Worm (Caenorhabditis elegans) whole organism, L4 larva: ENCODE measurements around the gene frl-1.
A peak's percentile ranks its signal among the peaks of the same experiment; 100 is the strongest.

Experiments
- D1046.2 ChIP-seq: fragments of 200-800 bp; sonication (Bioruptor generic); IDR thresholded peaks from 2 replicates; pipeline ENCODE4 v1.3.6; 2022; ENCODE audit warnings: missing genetic modification characterization, missing compliant biosample characterization
- F49E8.2 ChIP-seq: sonication (generic microtip); optimal IDR thresholded peaks from 2 replicates; lab custom pipeline; 2016; ENCODE audit warnings: missing compliant biosample characterization, mild to moderate bottlenecking, missing genetic modification characterization, borderline replicate concordance
- T20F7.1 ChIP-seq: fragments of 200-800 bp; sonication (Bioruptor generic); optimal IDR thresholded peaks from 2 replicates; lab custom pipeline; 2018; ENCODE audit warnings: mild to moderate bottlenecking, missing genetic modification characterization, missing compliant biosample characterization
- Y105C5A.15 ChIP-seq: fragments of 200-800 bp; sonication (Bioruptor generic); IDR thresholded peaks from 2 replicates; pipeline ENCODE4 v1.3.6; 2022; ENCODE audit warnings: missing genetic modification characterization, missing compliant biosample characterization
- Y48G9A.11 ChIP-seq: fragments of 200-800 bp; sonication (Bioruptor generic); IDR thresholded peaks from 2 replicates; pipeline ENCODE4 v1.3.6; 2022; ENCODE audit warnings: missing genetic modification reagents, missing genetic modification characterization, missing compliant biosample characterization
- ZK337.2 ChIP-seq: fragments of 200-800 bp; sonication (Bioruptor generic); IDR thresholded peaks from 2 replicates; pipeline ENCODE4 v1.3.6; 2022; ENCODE audit warnings: missing genetic modification reagents, missing genetic modification characterization, missing compliant biosample characterization
- ZK546.5 ChIP-seq, 2 experiments: sonication (generic microtip); optimal IDR thresholded peaks; 2 replicates each; lab custom pipeline; 2017; ENCODE audit warnings: missing biosample characterization in 2 of 2, missing genetic modification characterization in 2 of 2
- aly-2 ChIP-seq: sonication (generic microtip); optimal IDR thresholded peaks from 2 replicates; lab custom pipeline; 2018; ENCODE audit warnings: missing biosample characterization, missing genetic modification characterization
- attf-4 ChIP-seq: sonication (generic microtip); optimal IDR thresholded peaks from 3 replicates; lab custom pipeline; 2017; ENCODE audit warnings: missing biosample characterization, missing genetic modification characterization
- ceh-28 ChIP-seq: fragments of 150-350 bp; optimal IDR thresholded peaks from 2 replicates; lab custom pipeline; 2014; ENCODE audit warnings: missing biosample characterization, missing genetic modification reagents, missing genetic modification characterization
- ctbp-1 ChIP-seq: fragments of 200-800 bp; sonication (Bioruptor generic); IDR thresholded peaks from 2 replicates; pipeline ENCODE4 v1.3.6; 2022; ENCODE audit warnings: missing genetic modification reagents, missing genetic modification characterization, missing compliant biosample characterization
- daf-12 ChIP-seq: fragments of 150-350 bp; optimal IDR thresholded peaks from 2 replicates; lab custom pipeline; 2014; ENCODE audit warnings: missing biosample characterization, missing genetic modification reagents, missing genetic modification characterization
- daf-19 ChIP-seq: fragments of 200-800 bp; sonication (Bioruptor generic); conservative IDR thresholded peaks from 2 replicates; pipeline ENCODE4 v1.3.6; 2022; ENCODE audit warnings: missing genetic modification characterization, missing compliant biosample characterization
- dmd-6 ChIP-seq: fragments of 200-800 bp; sonication (Bioruptor generic); IDR thresholded peaks from 2 replicates; pipeline ENCODE4 v1.3.6; 2022; ENCODE audit warnings: missing genetic modification reagents, missing genetic modification characterization, missing compliant biosample characterization
- dpl-1 ChIP-seq: fragments of 150-350 bp; optimal IDR thresholded peaks from 2 replicates; lab custom pipeline; 2014; ENCODE audit warnings: missing biosample characterization, missing genetic modification reagents, missing genetic modification characterization
- duxl-1 ChIP-seq: sonication (generic microtip); optimal IDR thresholded peaks from 2 replicates; lab custom pipeline; 2016; ENCODE audit warnings: mild to moderate bottlenecking, missing genetic modification characterization, moderate library complexity, missing compliant biosample characterization; ENCODE audit not compliant: poor library complexity
- dve-1 ChIP-seq: sonication (generic microtip); optimal IDR thresholded peaks from 2 replicates; lab custom pipeline; 2017; ENCODE audit warnings: antibody characterized with exemption, mild to moderate bottlenecking, missing genetic modification characterization, missing compliant biosample characterization; ENCODE audit not compliant: insufficient read depth
- egl-27 ChIP-seq: sonication (generic microtip); optimal IDR thresholded peaks from 3 replicates; lab custom pipeline; 2017; ENCODE audit warnings: missing biosample characterization, missing genetic modification reagents, missing genetic modification characterization
- hif-1 ChIP-seq, 2 experiments: sonication (generic microtip); optimal IDR thresholded peaks; 2 replicates each; lab custom pipeline; 2016 to 2017; ENCODE audit warnings: missing compliant biosample characterization in 2 of 2, missing genetic modification characterization in 2 of 2, missing genetic modification reagents in 2 of 2, missing genotype in 2 of 2, mild to moderate bottlenecking in 1 of 2
- jun-1 ChIP-seq: fragments of 150-350 bp; optimal IDR thresholded peaks from 2 replicates; lab custom pipeline; 2014; ENCODE audit warnings: missing biosample characterization, missing genetic modification reagents, missing genetic modification characterization
- lim-7 ChIP-seq: fragments of 200-800 bp; sonication (Bioruptor generic); IDR thresholded peaks from 2 replicates; pipeline ENCODE4 v1.3.6; 2022; ENCODE audit warnings: missing genetic modification characterization, missing compliant biosample characterization
- lin-1 ChIP-seq: fragments of 200-800 bp; sonication (Bioruptor generic); IDR thresholded peaks from 2 replicates; pipeline ENCODE4 v1.3.6; 2022; ENCODE audit warnings: missing genetic modification reagents, missing genetic modification characterization, missing compliant biosample characterization
- lin-13 ChIP-seq: fragments of 150-350 bp; optimal IDR thresholded peaks from 2 replicates; lab custom pipeline; 2014; ENCODE audit warnings: missing biosample characterization, missing genetic modification reagents, missing genetic modification characterization
- lin-15B ChIP-seq: fragments of 150-350 bp; sonication (generic microtip); optimal IDR thresholded peaks from 3 replicates; lab custom pipeline; 2014; ENCODE audit warnings: missing biosample characterization, missing genetic modification characterization
- lir-3 ChIP-seq: sonication (generic microtip); optimal IDR thresholded peaks from 2 replicates; lab custom pipeline; 2016; ENCODE audit warnings: mild to moderate bottlenecking, missing genetic modification characterization, missing compliant biosample characterization
- madf-9 ChIP-seq: fragments of 200-800 bp; sonication (Bioruptor generic); conservative IDR thresholded peaks from 2 replicates; pipeline ENCODE4 v1.3.6; 2022; ENCODE audit warnings: missing genetic modification reagents, missing genetic modification characterization, missing compliant biosample characterization
- mdt-29 ChIP-seq: fragments of 200-800 bp; sonication (Bioruptor generic); IDR thresholded peaks from 2 replicates; pipeline ENCODE4 v1.3.6; 2022; ENCODE audit warnings: missing genetic modification reagents, missing genetic modification characterization, missing compliant biosample characterization
- mep-1 ChIP-seq: fragments of 150-350 bp; sonication (generic microtip); optimal IDR thresholded peaks from 3 replicates; lab custom pipeline; 2014; ENCODE audit warnings: missing biosample characterization, missing genetic modification characterization
- mxl-3 ChIP-seq: fragments of 200-800 bp; sonication (Bioruptor generic); optimal IDR thresholded peaks from 2 replicates; lab custom pipeline; 2018; ENCODE audit warnings: mild to moderate bottlenecking, missing genetic modification characterization, missing compliant biosample characterization
- nhr-11 ChIP-seq: fragments of 150-350 bp; optimal IDR thresholded peaks from 2 replicates; lab custom pipeline; 2014; ENCODE audit warnings: missing biosample characterization, missing genetic modification characterization
- nhr-28 ChIP-seq: fragments of 150-350 bp; optimal IDR thresholded peaks from 2 replicates; lab custom pipeline; 2014; ENCODE audit warnings: missing biosample characterization, missing genetic modification characterization
- nhr-48 ChIP-seq: sonication (generic microtip); optimal IDR thresholded peaks from 2 replicates; lab custom pipeline; 2016; ENCODE audit warnings: mild to moderate bottlenecking, missing genetic modification characterization, missing compliant biosample characterization
- pha-4 ChIP-seq, 2 experiments: fragments of 150-350 bp in 1 of 2; fragments of 200-800 bp in 1 of 2; sonication (Bioruptor generic) in 1 of 2; IDR thresholded peaks in 1 of 2; optimal IDR thresholded peaks in 1 of 2; 2 replicates each; pipeline versions ENCODE4 v1.3.6 to Lab custom; 2014 to 2022; ENCODE audit warnings: missing genetic modification characterization in 2 of 2, missing genetic modification reagents in 2 of 2, missing biosample characterization in 1 of 2, missing compliant biosample characterization in 1 of 2
- pqm-1 ChIP-seq: sonication (generic microtip); optimal IDR thresholded peaks from 2 replicates; lab custom pipeline; 2017; ENCODE audit warnings: missing biosample characterization, missing genetic modification characterization
- sdz-12 ChIP-seq: fragments of 200-800 bp; sonication (Bioruptor generic); optimal IDR thresholded peaks from 2 replicates; lab custom pipeline; 2018; ENCODE audit warnings: mild to moderate bottlenecking, missing genetic modification characterization, missing compliant biosample characterization
- set-16 ChIP-seq: fragments of 200-800 bp; sonication (Bioruptor generic); IDR thresholded peaks from 2 replicates; pipeline ENCODE4 v1.3.6; 2022; ENCODE audit warnings: missing genetic modification reagents, missing genetic modification characterization, missing compliant biosample characterization
- snpc-1.2 ChIP-seq: fragments of 200-800 bp; sonication (Bioruptor generic); IDR thresholded peaks from 2 replicates; pipeline ENCODE4 v1.3.6; 2022; ENCODE audit warnings: missing genetic modification reagents, missing genetic modification characterization, missing compliant biosample characterization
- spr-3 ChIP-seq: fragments of 200-800 bp; sonication (Bioruptor generic); optimal IDR thresholded peaks from 2 replicates; lab custom pipeline; 2018; ENCODE audit warnings: mild to moderate bottlenecking, missing genetic modification characterization, missing compliant biosample characterization
- tra-1 ChIP-seq: fragments of 200-800 bp; sonication (Bioruptor generic); IDR thresholded peaks from 2 replicates; pipeline ENCODE4 v1.3.6; 2022; ENCODE audit warnings: missing genetic modification reagents, missing genetic modification characterization, missing compliant biosample characterization
- unc-130 ChIP-seq: sonication (generic microtip); optimal IDR thresholded peaks from 2 replicates; lab custom pipeline; 2016; ENCODE audit warnings: missing genetic modification reagents, missing genetic modification characterization, missing compliant biosample characterization
- unc-62 ChIP-seq, 3 experiments: fragments of 150-350 bp in 1 of 3; sonication (generic microtip); optimal IDR thresholded peaks in 2 of 3; peaks in 1 of 3; 1 replicate in 1 of 3; 2 replicates in 2 of 3; lab custom pipeline; 2014 to 2017; ENCODE audit warnings: missing biosample characterization in 3 of 3, missing genetic modification characterization in 3 of 3, missing genetic modification reagents in 3 of 3, missing genotype in 1 of 3
- ztf-11 ChIP-seq: fragments of 150-350 bp; optimal IDR thresholded peaks from 2 replicates; lab custom pipeline; 2014; ENCODE audit warnings: missing biosample characterization, missing genetic modification characterization
- ztf-7 ChIP-seq: fragments of 150-350 bp; optimal IDR thresholded peaks from 2 replicates; lab custom pipeline; 2014; ENCODE audit warnings: missing biosample characterization, missing genetic modification characterization

Gene frl-1

DNA sequence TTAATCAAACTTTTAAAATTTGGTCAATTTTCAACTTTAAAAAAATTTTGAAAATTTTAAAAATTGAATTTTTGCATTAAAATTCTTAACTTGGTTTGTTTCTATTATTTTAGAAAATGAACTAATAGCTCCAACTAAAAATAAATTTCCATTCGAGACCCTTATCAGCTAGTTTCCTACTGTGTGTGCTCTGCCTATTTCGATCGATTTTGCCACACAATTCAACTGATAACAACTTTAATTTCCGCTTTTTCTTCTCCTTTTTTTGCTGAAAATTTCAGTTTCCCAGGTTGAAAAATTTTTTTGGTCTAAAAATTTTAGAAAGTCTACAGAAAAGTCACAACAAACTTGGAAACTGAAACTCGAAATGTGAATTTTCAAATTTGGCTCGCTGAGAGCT, 32.6 kb upstream of the frl-1 start (continued):
- TF ChIP-seq duxl-1 (tag; lab: Kevin White, UChicago): no peak
- no peak for TF ChIP-seq aly-2 (tag; lab: Kevin White, UChicago)
- no peak for TF ChIP-seq attf-4
- no peak for TF ChIP-seq egl-27 (tag; lab: Kevin White, UChicago)
- no peak for TF ChIP-seq ceh-28 (tag; lab: Kevin White, UChicago)
- TF ChIP-seq nhr-48 (tag; lab: Kevin White, UChicago): no peak
- TF ChIP-seq unc-130: no peak
- TF ChIP-seq ZK546.5 (tag; optimal IDR thresholded peaks at IDR 0.05; lab: Kevin White, UChicago): no peak
- TF ChIP-seq ztf-11 (tag; lab: Kevin White, UChicago): no peak
- TF ChIP-seq pqm-1 (tag; lab: Kevin White, UChicago): peak; percentile 64
- TF ChIP-seq nhr-28 (tag; lab: Kevin White, UChicago): peak; percentile 65
- no peak for TF ChIP-seq ctbp-1 (GFP tag; lab: Robert Waterston, UW)
- no peak for TF ChIP-seq madf-9
- TF ChIP-seq ztf-7 (tag; lab: Kevin White, UChicago): no peak
- TF ChIP-seq nhr-11 (tag; lab: Kevin White, UChicago): no peak
- TF ChIP-seq lin-13: no peak
- no peak for TF ChIP-seq lin-1 (GFP tag; lab: Robert Waterston, UW)
- no peak for TF ChIP-seq jun-1 (tag; lab: Kevin White, UChicago)
- TF ChIP-seq daf-12: no peak
- peak in 1 of 2 experiments; percentile 57 for TF ChIP-seq unc-62 (GFP tag; optimal IDR thresholded peaks at IDR 0.05 in 1 of 2; lab: Kevin White, UChicago)
- TF ChIP-seq unc-62 (tag; optimal IDR thresholded peaks at IDR 0.05; lab: Kevin White, UChicago): no peak
- TF ChIP-seq snpc-1.2 (GFP tag; lab: Robert Waterston, UW): no peak
- no peak for TF ChIP-seq F49E8.2 (tag; lab: Kevin White, UChicago)
- no peak for TF ChIP-seq hif-1 (tag; optimal IDR thresholded peaks at IDR 0.05; lab: Kevin White, UChicago)
- no peak for TF ChIP-seq lin-15B (tag; lab: Kevin White, UChicago)
- no peak for TF ChIP-seq tra-1
- no peak for TF ChIP-seq lim-7 (GFP tag; lab: Robert Waterston, UW)
- no peak for TF ChIP-seq pha-4 (GFP tag; IDR thresholded peaks at IDR 0.05; lab: Robert Waterston, UW)
- TF ChIP-seq pha-4 (tag; optimal IDR thresholded peaks at IDR 0.05; lab: Kevin White, UChicago): no peak
- TF ChIP-seq dmd-6 (GFP tag; lab: Robert Waterston, UW): peak; percentile 6; the same call in 1 of the 2 replicates

DNA sequence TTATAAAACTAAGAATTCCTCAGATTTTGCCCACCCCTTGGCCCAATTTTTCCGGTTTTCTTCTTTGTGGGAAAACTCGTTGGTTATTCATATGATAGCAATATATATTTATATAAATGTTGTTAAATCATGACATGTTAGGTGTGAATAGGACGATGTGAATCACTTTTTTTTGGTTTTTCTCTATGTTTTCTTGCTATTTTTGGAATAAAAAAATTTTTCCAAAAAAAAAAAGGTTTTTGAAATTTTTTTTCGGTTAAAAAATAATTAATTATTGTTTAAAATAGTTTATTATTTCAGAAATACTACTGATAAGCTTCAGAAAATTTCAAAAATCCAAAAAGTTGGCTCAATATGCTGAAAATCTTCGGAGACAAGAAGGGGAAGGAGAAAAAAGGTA, 31.5 kb upstream of the frl-1 start, which contains the start of gene Y48G9A.9:
Gene Y48G9A.9 (plus strand): TSS at position 301 of the 400 bp plus-strand sequence.
- TF ChIP-seq lir-3 (tag; lab: Kevin White, UChicago): no peak

DNA sequence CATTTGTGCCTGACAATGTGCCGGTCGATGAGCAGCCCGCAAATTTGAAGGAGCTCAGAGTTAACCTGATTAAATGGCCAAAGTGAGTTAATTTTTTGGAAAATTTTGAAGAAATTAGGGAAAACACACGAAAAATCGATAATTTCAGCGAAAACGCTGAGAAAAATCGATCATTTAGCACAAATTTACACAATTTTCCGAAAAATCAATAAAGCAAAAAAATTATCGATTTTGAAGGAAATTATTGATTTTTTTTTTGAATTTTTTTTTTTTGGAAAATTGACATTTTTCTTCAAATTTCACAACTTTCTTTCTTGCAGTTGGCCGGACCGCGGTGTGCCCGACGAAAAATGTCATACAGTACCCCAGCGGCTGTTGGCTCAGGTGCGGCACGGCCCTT, 25.8 kb upstream of the frl-1 start:
- TF ChIP-seq ceh-28 (tag; lab: Kevin White, UChicago): peak; percentile 85
- TF ChIP-seq dpl-1: no peak

DNA sequence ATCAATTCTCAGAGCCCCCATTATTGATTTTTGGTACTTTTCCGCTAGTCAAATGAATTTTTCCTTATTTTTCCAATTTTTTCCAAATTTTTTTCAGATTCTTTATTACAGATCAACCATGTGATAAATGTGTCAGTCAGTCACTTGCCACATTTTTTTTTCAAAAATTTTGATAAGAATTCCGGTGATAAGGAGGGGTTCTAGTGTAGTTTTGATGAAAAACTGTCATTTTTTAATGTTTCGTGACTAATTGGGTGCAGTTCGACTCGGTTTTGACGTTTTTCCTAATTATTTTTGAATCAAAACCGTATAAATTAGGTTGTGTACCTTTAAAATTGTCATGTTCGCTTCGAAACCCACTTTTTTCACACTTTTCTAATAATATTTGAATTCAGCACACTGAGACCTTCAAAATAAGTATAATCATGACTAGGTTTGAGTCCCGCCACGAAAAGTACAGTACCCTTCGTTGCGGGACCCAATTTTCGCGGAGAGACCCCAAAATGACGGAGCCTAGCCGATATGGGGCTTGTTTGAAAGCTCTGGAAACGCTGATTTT, 24.1 kb upstream of the frl-1 start:
- no peak for TF ChIP-seq set-16
- no peak for TF ChIP-seq aly-2 (tag; lab: Kevin White, UChicago)
- no peak for TF ChIP-seq sdz-12 (GFP tag; lab: Kevin White, UChicago)
- no peak for TF ChIP-seq lir-3 (tag; lab: Kevin White, UChicago)
- TF ChIP-seq dve-1 (tag; lab: Kevin White, UChicago): peak; percentile 72
- TF ChIP-seq nhr-28 (tag; lab: Kevin White, UChicago): peak; percentile 87
- TF ChIP-seq T20F7.1: peak; percentile 51
- TF ChIP-seq daf-19 (GFP tag; lab: Robert Waterston, UW): no peak
- TF ChIP-seq hif-1 (tag; optimal IDR thresholded peaks at IDR 0.05; lab: Kevin White, UChicago): peak in 1 of 2 experiments; percentile 34
- no peak for TF ChIP-seq daf-12
- no peak for TF ChIP-seq mxl-3 (GFP tag; lab: Kevin White, UChicago)
- peak; percentile 16 to 97 for TF ChIP-seq unc-62 (GFP tag; optimal IDR thresholded peaks at IDR 0.05 in 1 of 2; lab: Kevin White, UChicago)
- TF ChIP-seq unc-62 (tag; optimal IDR thresholded peaks at IDR 0.05; lab: Kevin White, UChicago): no peak
- TF ChIP-seq ZK337.2 (GFP tag; lab: Robert Waterston, UW): no peak
- peak; percentile 21 for TF ChIP-seq mep-1 (tag; lab: Kevin White, UChicago)
- TF ChIP-seq lin-13: peak; percentile 19
- no peak for TF ChIP-seq Y105C5A.15 (GFP tag; lab: Robert Waterston, UW)
- no peak for TF ChIP-seq mdt-29 (GFP tag; lab: Robert Waterston, UW)
- no peak for TF ChIP-seq spr-3 (GFP tag; lab: Kevin White, UChicago)
- TF ChIP-seq Y48G9A.11 (GFP tag; lab: Robert Waterston, UW): no peak
- TF ChIP-seq ctbp-1 (GFP tag; lab: Robert Waterston, UW): no peak
- no peak for TF ChIP-seq D1046.2
- no peak for TF ChIP-seq nhr-11 (tag; lab: Kevin White, UChicago)
